Worm (Caenorhabditis elegans): ENCODE data around the gene wht-4.

Gene wht-4

ce11 chrII:3322257-3322656, 43.5 kb downstream of the wht-4 start, which contains the start of gene Y46D2A.1:
Gene Y46D2A.1 (plus strand): TSS chrII:3322557.
- no peak for TF ChIP-seq unc-62 (GFP tag; optimal IDR thresholded peaks at IDR 0.05)

ce11 chrII:3323179-3323578, 44.4 kb downstream of the wht-4 start, which contains the start of gene Y46D2A.2:
Gene Y46D2A.2 (minus strand): TSS chrII:3323279.
- TF ChIP-seq unc-62 (GFP tag; optimal IDR thresholded peaks at IDR 0.05), result no peak

ce11 chrII:3327104-3327503, 48.4 kb downstream of the wht-4 start, which contains the start of gene Y46D2A.3:
Gene Y46D2A.3 (minus strand): TSS chrII:3327204.
- no peak for TF ChIP-seq unc-62 (GFP tag; optimal IDR thresholded peaks at IDR 0.05)

All from whole organism, dauer.